Fruit fly (Drosophila melanogaster) whole organism, wandering third instar larva: ENCODE measurements around the gene CG13313.

Experiments used
- Dfd ChIP-seq: fragments of >200 bp; optimal IDR thresholded peaks from 2 replicates; lab custom pipeline; 2017; ENCODE audit warnings: missing biosample characterization, missing genetic modification characterization
- Dif ChIP-seq: fragments of 200-275, 200-300 bp; sonication (Bioruptor generic); optimal IDR thresholded peaks from 2 replicates; lab custom pipeline; 2018; ENCODE audit warnings: missing biosample characterization, missing genetic modification characterization; ENCODE audit not compliant: partially characterized antibody
- GATAd ChIP-seq: sonication (Bioruptor generic); optimal IDR thresholded peaks from 2 replicates; lab custom pipeline; 2016; ENCODE audit warnings: missing biosample characterization, missing genetic modification characterization
- br ChIP-seq: fragments of 200-800 bp; sonication (Bioruptor generic); optimal IDR thresholded peaks from 2 replicates; lab custom pipeline; 2016; ENCODE audit warnings: missing biosample characterization, missing genetic modification characterization
- h ChIP-seq: fragments of 200-800 bp; sonication (Bioruptor generic); optimal IDR thresholded peaks from 3 replicates; lab custom pipeline; 2016; ENCODE audit warnings: missing biosample characterization, mild to moderate bottlenecking, missing genetic modification characterization
- lola ChIP-seq: fragments of >200 bp; optimal IDR thresholded peaks from 2 replicates; lab custom pipeline; 2017; ENCODE audit warnings: missing biosample characterization, missing genetic modification characterization
- rgr ChIP-seq: fragments of 200-800 bp; sonication (Bioruptor generic); optimal IDR thresholded peaks from 3 replicates; lab custom pipeline; 2016; ENCODE audit warnings: missing biosample characterization, mild to moderate bottlenecking, missing genetic modification characterization
- usp ChIP-seq: fragments of >200 bp; optimal IDR thresholded peaks from 2 replicates; lab custom pipeline; 2017; ENCODE audit warnings: missing biosample characterization, missing genetic modification characterization

- TF ChIP-seq GATAd (GFP tag; lab: Kevin White, UChicago) (no peak), rgr (peak; percentile 31), Dif (GFP tag; lab: Kevin White, UChicago) (no peak), usp (no peak), Dfd (GFP tag; lab: Kevin White, UChicago) (no peak), h (GFP tag; lab: Kevin White, UChicago) (peak; percentile 5), br (GFP tag; lab: Kevin White, UChicago) (no peak), lola (no peak)
Measured at dm6 chr3L:8997686-8998239, 39.1 kb downstream of the CG13313 start, which contains the start of the genes smg and CG5087.
